Worm (Caenorhabditis elegans): ENCODE measurements around the gene ZC443.1.
A peak's percentile ranks its signal among the peaks of the same experiment; 100 is the strongest.

Gene ZC443.1

ce11 chrV:12809876-12810275 is at the start of gene ZC443.1:
Gene ZC443.1 (minus strand): TSS chrV:12810080.
- TF ChIP-seq elt-4 (tag; optimal IDR thresholded peaks at IDR 0.05) (no peak), ceh-19 (GFP tag; optimal IDR thresholded peaks at IDR 0.05) (no peak), K09A11.1 (tag; optimal IDR thresholded peaks at IDR 0.05; ENCODE audit: insufficient read depth) (no peak), pag-3 (tag; optimal IDR thresholded peaks at IDR 0.05; ENCODE audit: borderline replicate concordance) (no peak)

ce11 chrV:12859144-12859543 is 49.3 kb upstream of the ZC443.1 start, which contains the start of gene anp-1:
Gene anp-1 (plus strand): TSS chrV:12859444.
- no peak for TF ChIP-seq sox-4 (tag; optimal IDR thresholded peaks at IDR 0.05)
- TF ChIP-seq K02D7.2 (tag; optimal IDR thresholded peaks at IDR 0.05), result no peak
- no peak for TF ChIP-seq pag-3 (tag; optimal IDR thresholded peaks at IDR 0.05; ENCODE audit: borderline replicate concordance)
- no peak for TF ChIP-seq unc-55 (GFP tag; optimal IDR thresholded peaks at IDR 0.05)
- no peak for TF ChIP-seq fkh-6 (tag; optimal IDR thresholded peaks at IDR 0.05)
- TF ChIP-seq ahr-1 (tag; optimal IDR thresholded peaks at IDR 0.05), result no peak
- no peak for TF ChIP-seq mec-3 (tag; optimal IDR thresholded peaks at IDR 0.05; ENCODE audit: borderline replicate concordance)
- TF ChIP-seq F13H6.1 (tag; optimal IDR thresholded peaks at IDR 0.05), result no peak
- no peak for TF ChIP-seq elt-4 (tag; optimal IDR thresholded peaks at IDR 0.05)
- no peak for TF ChIP-seq ama-1 (optimal IDR thresholded peaks at IDR 0.05)
- no peak for TF ChIP-seq lim-6 (tag; optimal IDR thresholded peaks at IDR 0.05)
- TF ChIP-seq ceh-30 (tag; optimal IDR thresholded peaks at IDR 0.05), result no peak
- no peak for TF ChIP-seq zip-5 (tag; optimal IDR thresholded peaks at IDR 0.05)
- no peak for TF ChIP-seq ttx-3 (tag; optimal IDR thresholded peaks at IDR 0.05)
- TF ChIP-seq pat-9 (tag; optimal IDR thresholded peaks at IDR 0.05), result no peak
- TF ChIP-seq C08G9.2 (tag; optimal IDR thresholded peaks at IDR 0.05), result no peak

DNA sequence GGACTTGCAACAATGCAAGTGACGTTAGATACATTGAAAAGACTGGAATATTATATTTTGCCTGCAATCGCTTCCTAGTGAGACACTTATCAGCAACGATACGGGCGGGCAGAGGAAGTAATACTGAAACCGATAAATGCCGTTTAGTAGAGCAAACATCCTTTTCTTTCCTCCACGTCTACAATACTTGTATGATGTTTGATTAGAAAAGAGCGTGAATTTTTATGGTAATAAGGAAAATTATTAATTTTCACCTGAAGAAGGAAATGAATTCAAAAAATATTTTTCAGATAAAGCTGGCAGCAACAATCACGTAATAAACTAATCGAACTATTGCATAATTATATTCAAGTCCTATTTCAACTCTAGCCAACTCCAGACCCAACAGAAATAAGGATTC is 44.9 kb upstream of the ZC443.1 start, which contains the start of gene C44H9.7:
C44H9.7 (minus strand) TSS at position 101 of the 400 bp plus-strand sequence.
- TF ChIP-seq elt-2 (tag; optimal IDR thresholded peaks at IDR 0.05) (peak; percentile 53), pqm-1 (tag; optimal IDR thresholded peaks at IDR 0.05) (no peak)

DNA sequence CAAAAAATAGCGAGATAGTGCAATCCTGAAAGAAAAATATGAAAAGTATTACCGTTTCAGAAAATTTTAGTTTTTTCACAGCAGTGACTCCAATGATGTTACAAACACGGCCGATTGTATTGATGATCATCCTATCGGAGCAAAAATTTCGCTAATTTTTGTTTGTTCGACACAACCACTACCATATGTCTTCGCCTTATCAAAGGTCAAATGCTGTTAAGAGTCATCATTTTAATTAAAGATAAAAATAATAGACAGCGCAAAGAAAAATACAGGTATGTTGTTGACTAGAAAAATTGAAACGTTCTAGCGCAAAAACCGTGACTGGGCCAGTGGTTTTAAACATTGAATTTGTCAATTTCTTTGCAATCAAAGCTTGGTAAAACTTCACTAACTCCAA is 42.5 kb upstream of the ZC443.1 start:
- TF ChIP-seq elt-2 (tag; optimal IDR thresholded peaks at IDR 0.05) (peak; percentile 51), nhr-11 (tag; optimal IDR thresholded peaks at IDR 0.05) (no peak)

- TF ChIP-seq nhr-11 (tag; optimal IDR thresholded peaks at IDR 0.05), result no peak
- no peak for TF ChIP-seq lim-6 (tag; optimal IDR thresholded peaks at IDR 0.05)
- no peak for TF ChIP-seq odd-2 (tag; optimal IDR thresholded peaks at IDR 0.05)
- no peak for TF ChIP-seq mec-3 (tag; optimal IDR thresholded peaks at IDR 0.05; ENCODE audit: borderline replicate concordance)
- TF ChIP-seq pqm-1 (tag; optimal IDR thresholded peaks at IDR 0.05), result no peak
- TF ChIP-seq C38D4.7 (GFP tag; optimal IDR thresholded peaks at IDR 0.05), result no peak
Observed at ce11 chrV:12849736-12850135, 39.9 kb upstream of the ZC443.1 start, which contains the start of gene C44H9.5. Gene C44H9.5 (minus strand): TSS chrV:12849864.

DNA sequence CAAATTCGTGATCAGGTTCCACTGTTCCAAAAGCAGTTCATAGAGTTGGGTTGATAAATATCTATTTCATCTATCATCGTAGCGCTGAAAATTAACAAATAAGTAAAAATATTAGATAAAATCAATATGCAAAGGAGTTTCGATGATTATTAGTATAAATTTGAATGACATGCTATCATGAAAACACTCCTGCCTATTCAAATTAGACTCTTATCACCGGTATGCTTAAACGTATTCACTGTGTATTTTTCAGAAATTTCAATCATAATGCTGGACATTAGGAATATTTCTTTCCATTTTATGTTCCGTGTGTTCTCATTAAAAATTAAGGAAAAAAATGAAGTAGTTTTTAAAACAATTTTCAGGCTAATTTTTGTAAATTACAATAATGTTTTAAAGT is 35.4 kb upstream of the ZC443.1 start, which contains the start of gene C44H9.6:
C44H9.6 (minus strand) TSS at position 101 of the 400 bp plus-strand sequence.
- TF ChIP-seq pha-4 (tag; optimal IDR thresholded peaks at IDR 0.05) (no peak), lin-11 (tag; optimal IDR thresholded peaks at IDR 0.05) (no peak), eyg-1 (tag; optimal IDR thresholded peaks at IDR 0.05) (no peak), pros-1 (tag; optimal IDR thresholded peaks at IDR 0.05) (no peak), ceh-24 (tag; optimal IDR thresholded peaks at IDR 0.05) (no peak), lim-6 (tag; optimal IDR thresholded peaks at IDR 0.05) (no peak), ref-2 (tag; optimal IDR thresholded peaks at IDR 0.05) (no peak), mec-3 (tag; optimal IDR thresholded peaks at IDR 0.05; ENCODE audit: borderline replicate concordance) (no peak), ceh-19 (GFP tag; optimal IDR thresholded peaks at IDR 0.05) (no peak), unc-42 (tag; optimal IDR thresholded peaks at IDR 0.05) (no peak), hlh-6 (tag; optimal IDR thresholded peaks at IDR 0.05) (no peak), ceh-31 (tag; optimal IDR thresholded peaks at IDR 0.05) (no peak)
